Fruit fly (Drosophila melanogaster) whole organism, embryonic: ENCODE results near the gene CG31122.

Experiments used
- BEAF-32 ChIP-seq: fragments of 200-800 bp; sonication (Bioruptor generic); optimal IDR thresholded peaks from 3 replicates; lab custom pipeline; 2017; ENCODE audit warnings: missing biosample characterization, missing genetic modification characterization, mild to moderate bottlenecking, moderate library complexity, missing genetic modification reagents
- CG10267 ChIP-seq: fragments of 200-800 bp; sonication (Bioruptor generic); optimal IDR thresholded peaks from 2 replicates; lab custom pipeline; 2018; ENCODE audit warnings: missing biosample characterization, mild to moderate bottlenecking, missing genetic modification characterization, moderate library complexity
- CG10321 ChIP-seq: fragments of 200-800 bp; sonication (Bioruptor generic); IDR thresholded peaks from 2 replicates; pipeline ENCODE4 v1.3.6; 2022; ENCODE audit warnings: missing biosample characterization, missing genetic modification characterization
- CG12299 ChIP-seq: fragments of 200-800 bp; sonication (Bioruptor generic); optimal IDR thresholded peaks from 2 replicates; lab custom pipeline; 2018; ENCODE audit warnings: missing biosample characterization, mild to moderate bottlenecking, missing genetic modification characterization
- CG12391 ChIP-seq: fragments of 200-800 bp; sonication (Bioruptor generic); optimal IDR thresholded peaks from 3 replicates; lab custom pipeline; 2018; ENCODE audit warnings: missing biosample characterization, mild to moderate bottlenecking, missing genetic modification characterization, moderate library complexity
- CG12659 ChIP-seq: fragments of 200-800 bp; sonication (Bioruptor generic); optimal IDR thresholded peaks from 3 replicates; lab custom pipeline; 2017; ENCODE audit warnings: mild to moderate bottlenecking, missing biosample characterization, missing genetic modification reagents, missing genetic modification characterization
- CG15514 ChIP-seq: fragments of 200-800 bp; sonication (Bioruptor generic); optimal IDR thresholded peaks from 3 replicates; lab custom pipeline; 2017; ENCODE audit warnings: missing biosample characterization, missing genetic modification characterization, mild to moderate bottlenecking, moderate library complexity, missing genetic modification reagents
- CG17802 ChIP-seq: fragments of 200-800 bp; sonication (Bioruptor generic); optimal IDR thresholded peaks from 2 replicates; lab custom pipeline; 2018; ENCODE audit warnings: missing biosample characterization, mild to moderate bottlenecking, missing genetic modification characterization, moderate library complexity
- CG2116 ChIP-seq: fragments of 200-800 bp; sonication (Bioruptor generic); optimal IDR thresholded peaks from 3 replicates; lab custom pipeline; 2018; ENCODE audit warnings: missing biosample characterization, mild to moderate bottlenecking, missing genetic modification characterization
- CG2120 ChIP-seq: fragments of 200-800 bp; sonication (Bioruptor generic); optimal IDR thresholded peaks from 3 replicates; lab custom pipeline; 2016; ENCODE audit warnings: missing biosample characterization, missing genetic modification characterization
- CG32772 ChIP-seq: fragments of 200-800 bp; sonication (Bioruptor generic); IDR thresholded peaks from 2 replicates; pipeline ENCODE4 v1.3.6; 2022; ENCODE audit warnings: missing biosample characterization, missing genetic modification characterization
- CG3847 ChIP-seq: fragments of 200-800 bp; sonication (Bioruptor generic); IDR thresholded peaks from 2 replicates; pipeline ENCODE4 v1.3.6; 2022; ENCODE audit warnings: missing biosample characterization, missing genetic modification characterization
- CG3995 ChIP-seq: fragments of 200-800 bp; sonication (Bioruptor generic); optimal IDR thresholded peaks from 3 replicates; lab custom pipeline; 2016; ENCODE audit warnings: missing biosample characterization, missing genetic modification characterization
- CG4404 ChIP-seq: fragments of 200-800 bp; sonication (Bioruptor generic); IDR thresholded peaks from 2 replicates; pipeline ENCODE4 v1.3.6; 2022; ENCODE audit warnings: missing biosample characterization, missing genetic modification characterization
- CG5180 ChIP-seq: fragments of 200-800 bp; sonication (Bioruptor generic); optimal IDR thresholded peaks from 3 replicates; lab custom pipeline; 2017; ENCODE audit warnings: missing biosample characterization, missing genetic modification characterization, mild to moderate bottlenecking, moderate library complexity, missing genetic modification reagents
- CG6654 ChIP-seq: fragments of 200-800 bp; sonication (Bioruptor generic); optimal IDR thresholded peaks from 2 replicates; lab custom pipeline; 2017; ENCODE audit warnings: missing biosample characterization, mild to moderate bottlenecking, missing genetic modification characterization
- CG6683 ChIP-seq: fragments of 200-800 bp; sonication (Bioruptor generic); optimal IDR thresholded peaks from 2 replicates; lab custom pipeline; 2017; ENCODE audit warnings: missing biosample characterization, mild to moderate bottlenecking, missing genetic modification characterization, missing genetic modification reagents
- CG6791 ChIP-seq: fragments of 200-800 bp; sonication (Bioruptor generic); IDR thresholded peaks from 3 replicates; pipeline ENCODE4 v1.3.6; 2022; ENCODE audit warnings: missing biosample characterization, missing genetic modification characterization; ENCODE audit not compliant: partially characterized antibody
- CG7372 ChIP-seq: fragments of 200-800 bp; sonication (Bioruptor generic); IDR thresholded peaks from 2 replicates; pipeline ENCODE4 v1.3.6; 2022; ENCODE audit warnings: missing biosample characterization, missing genetic modification characterization
- CG7987 ChIP-seq: fragments of 200-800 bp; sonication (Bioruptor generic); optimal IDR thresholded peaks from 2 replicates; lab custom pipeline; 2018; ENCODE audit warnings: missing biosample characterization, mild to moderate bottlenecking, missing genetic modification characterization, moderate library complexity
- CG9215 ChIP-seq: fragments of 200-800 bp; sonication (Bioruptor generic); IDR thresholded peaks from 2 replicates; pipeline ENCODE4 v1.3.6; 2022; ENCODE audit warnings: missing biosample characterization, missing genetic modification characterization
- E2f2 ChIP-seq: fragments of 200-800 bp; sonication (Bioruptor generic); IDR thresholded peaks from 2 replicates; pipeline ENCODE4 v1.3.6; 2022; ENCODE audit warnings: missing biosample characterization, missing genetic modification characterization
- Ets97D ChIP-seq: fragments of 200-800 bp; sonication (Bioruptor generic); optimal IDR thresholded peaks from 3 replicates; lab custom pipeline; 2016; ENCODE audit warnings: missing biosample characterization, missing genetic modification characterization
- Hmr ChIP-seq: fragments of 200-800 bp; sonication (Bioruptor generic); optimal IDR thresholded peaks from 3 replicates; lab custom pipeline; 2017; ENCODE audit warnings: mild to moderate bottlenecking, missing biosample characterization, missing genetic modification reagents, missing genetic modification characterization
- Hr78 ChIP-seq, 2 experiments: fragments of 200-800 bp in 1 of 2; fragments of >200 bp in 1 of 2; sonication (Bioruptor generic) in 1 of 2; optimal IDR thresholded peaks; 2 replicates each; lab custom pipeline; 2017 to 2019; ENCODE audit warnings: missing biosample characterization in 2 of 2, missing genetic modification characterization in 2 of 2, mild to moderate bottlenecking in 1 of 2, moderate library complexity in 1 of 2
- Jarid2 ChIP-seq: fragments of 200-800 bp; sonication (Bioruptor generic); optimal IDR thresholded peaks from 3 replicates; lab custom pipeline; 2017; ENCODE audit warnings: mild to moderate bottlenecking, missing biosample characterization, missing genetic modification reagents, missing genetic modification characterization
- Lim3 ChIP-seq: fragments of 200-800 bp; sonication (Bioruptor generic); IDR thresholded peaks from 2 replicates; pipeline ENCODE4 v1.3.6; 2022; ENCODE audit warnings: missing biosample characterization, missing genetic modification characterization
- Nf-YB ChIP-seq: fragments of 200-800 bp; sonication (Bioruptor generic); optimal IDR thresholded peaks from 3 replicates; lab custom pipeline; 2019; ENCODE audit warnings: missing biosample characterization, mild to moderate bottlenecking, missing genetic modification characterization, moderate library complexity
- Scr ChIP-seq: fragments of 200-800 bp; sonication (Bioruptor generic); IDR thresholded peaks from 2 replicates; pipeline ENCODE4 v1.3.6; 2022; ENCODE audit warnings: missing biosample characterization, missing genetic modification characterization; ENCODE audit not compliant: partially characterized antibody
- abd-A ChIP-seq: fragments of 200-800 bp; sonication (Bioruptor generic); optimal IDR thresholded peaks from 3 replicates; lab custom pipeline; 2019; ENCODE audit warnings: missing biosample characterization, mild to moderate bottlenecking, missing genetic modification characterization, moderate library complexity
- al ChIP-seq: fragments of 200-800 bp; sonication (Bioruptor generic); IDR thresholded peaks from 2 replicates; pipeline ENCODE4 v1.3.6; 2022; ENCODE audit warnings: missing biosample characterization, missing genetic modification characterization
- ato ChIP-seq: fragments of 200-800 bp; sonication (Bioruptor generic); IDR thresholded peaks from 2 replicates; pipeline ENCODE4 v1.3.6; 2022; ENCODE audit warnings: missing biosample characterization, missing genetic modification characterization; ENCODE audit not compliant: partially characterized antibody
- bab2 ChIP-seq: fragments of 200-800 bp; sonication (Bioruptor generic); optimal IDR thresholded peaks from 2 replicates; lab custom pipeline; 2016; ENCODE audit warnings: missing biosample characterization, missing genetic modification characterization
- caup ChIP-seq: fragments of 200-800 bp; sonication (Bioruptor generic); optimal IDR thresholded peaks from 3 replicates; lab custom pipeline; 2017; ENCODE audit warnings: missing biosample characterization, mild to moderate bottlenecking, missing genetic modification characterization, moderate library complexity; ENCODE audit not compliant: severe bottlenecking
- cwo ChIP-seq: fragments of 200-800 bp; sonication (Bioruptor generic); optimal IDR thresholded peaks from 3 replicates; lab custom pipeline; 2017; ENCODE audit warnings: missing biosample characterization, missing genetic modification characterization, mild to moderate bottlenecking, moderate library complexity, missing genetic modification reagents
- ems ChIP-seq: fragments of 200-800 bp; sonication (Bioruptor generic); optimal IDR thresholded peaks from 3 replicates; lab custom pipeline; 2016; ENCODE audit warnings: missing biosample characterization, missing genetic modification characterization
- fd64A ChIP-seq: fragments of 200-800 bp; sonication (Bioruptor generic); optimal IDR thresholded peaks from 3 replicates; lab custom pipeline; 2018; ENCODE audit warnings: missing biosample characterization, mild to moderate bottlenecking, missing genetic modification characterization
- fu2 ChIP-seq: fragments of 200-800 bp; sonication (Bioruptor generic); optimal IDR thresholded peaks from 2 replicates; lab custom pipeline; 2016; ENCODE audit warnings: missing biosample characterization, missing genetic modification characterization
- gsb-n ChIP-seq: fragments of 200-800 bp; sonication (Bioruptor generic); optimal IDR thresholded peaks from 3 replicates; lab custom pipeline; 2018; ENCODE audit warnings: missing biosample characterization, mild to moderate bottlenecking, missing genetic modification characterization
- her ChIP-seq: fragments of 200-800 bp; sonication (Bioruptor generic); optimal IDR thresholded peaks from 2 replicates; lab custom pipeline; 2016; ENCODE audit warnings: missing biosample characterization, missing genetic modification characterization
- lab ChIP-seq: fragments of 200-800 bp; sonication (Bioruptor generic); optimal IDR thresholded peaks from 3 replicates; lab custom pipeline; 2017; ENCODE audit warnings: missing biosample characterization, missing genetic modification characterization, mild to moderate bottlenecking, moderate library complexity, missing genetic modification reagents
- maf-S ChIP-seq: fragments of 200-800 bp; sonication (Bioruptor generic); optimal IDR thresholded peaks from 2 replicates; lab custom pipeline; 2016; ENCODE audit warnings: missing biosample characterization, missing genetic modification characterization
- pho ChIP-seq: fragments of 200-800 bp; sonication (Bioruptor generic); optimal IDR thresholded peaks from 2 replicates; lab custom pipeline; 2016; ENCODE audit warnings: missing biosample characterization, missing genetic modification characterization
- phol ChIP-seq: fragments of 200-800 bp; sonication (Bioruptor generic); optimal IDR thresholded peaks from 3 replicates; lab custom pipeline; 2018; ENCODE audit warnings: missing biosample characterization, mild to moderate bottlenecking, missing genetic modification characterization, moderate library complexity
- rib ChIP-seq: fragments of 200-800 bp; sonication (Bioruptor generic); IDR thresholded peaks from 2 replicates; pipeline ENCODE4 v1.3.6; 2022; ENCODE audit warnings: missing biosample characterization, missing genetic modification characterization
- run ChIP-seq: fragments of 200-800 bp; sonication (Bioruptor generic); optimal IDR thresholded peaks from 3 replicates; lab custom pipeline; 2018; ENCODE audit warnings: missing biosample characterization, mild to moderate bottlenecking, missing genetic modification characterization
- sc ChIP-seq, 3 experiments: fragments of >200 bp in 2 of 3; fragments of 200-800 bp in 1 of 3; sonication (Bioruptor generic) in 1 of 3; optimal IDR thresholded peaks; 2 replicates in 2 of 3; 3 replicates in 1 of 3; lab custom pipeline; 2017; ENCODE audit warnings: mild to moderate bottlenecking in 1 of 3, missing biosample characterization in 1 of 3, missing genetic modification characterization in 1 of 3, missing genetic modification reagents in 1 of 3
- sens ChIP-seq: fragments of 200-800 bp; sonication (Bioruptor generic); peaks from one replicate; lab custom pipeline; 2016; ENCODE audit warnings: missing biosample characterization, missing genetic modification characterization
- usp ChIP-seq: fragments of >200 bp; optimal IDR thresholded peaks from 2 replicates; lab custom pipeline; 2017; ENCODE audit warnings: missing biosample characterization, missing genetic modification characterization
- zfh1 ChIP-seq: fragments of 200-800 bp; sonication (Bioruptor generic); IDR thresholded peaks from 3 replicates; pipeline ENCODE4 v1.3.6; 2022; ENCODE audit warnings: missing biosample characterization, missing genetic modification characterization

Gene CG31122

DNA sequence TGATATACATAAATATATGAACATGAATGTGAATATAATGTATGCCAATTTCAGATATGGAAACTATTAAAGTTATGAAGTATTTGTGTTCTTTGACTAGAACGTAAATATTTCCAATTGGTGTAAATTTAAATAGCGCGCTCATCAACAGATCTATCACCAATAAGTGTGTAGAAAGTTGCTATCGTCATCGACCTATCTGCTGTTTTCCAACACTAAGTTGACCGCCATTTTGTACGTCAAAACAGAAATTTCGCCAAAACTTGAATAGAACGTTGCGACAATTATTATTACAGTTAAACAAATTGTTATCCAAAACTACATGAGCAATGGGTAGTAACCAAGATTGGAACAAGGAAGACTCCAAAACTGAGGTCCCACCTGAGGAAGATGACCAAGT is 27.1 kb downstream of the CG31122 start, which contains the start of gene cona (continued):
- TF ChIP-seq rib (GFP tag; lab: Robert Waterston, UW) (no peak), CG3995 (GFP tag; lab: Kevin White, UChicago) (no peak), Hr78 (GFP tag; optimal IDR thresholded peaks at IDR 0.05; lab: Kevin White, UChicago) (no peak), zfh1 (GFP tag; lab: Robert Waterston, UW) (no peak), caup (GFP tag; lab: Kevin White, UChicago) (no peak), CG6683 (GFP tag; lab: Kevin White, UChicago) (no peak), Nf-YB (GFP tag; lab: Kevin White, UChicago) (no peak), phol (peak; percentile 97), CG17802 (tag; lab: Kevin White, UChicago) (no peak), sens (GFP tag; lab: Kevin White, UChicago) (no peak), CG5180 (GFP tag; lab: Kevin White, UChicago) (no peak), CG12659 (GFP tag; lab: Kevin White, UChicago) (peak; percentile 6), gsb-n (tag; lab: Kevin White, UChicago) (no peak), al (GFP tag; lab: Robert Waterston, UW) (no peak), CG4404 (GFP tag; lab: Robert Waterston, UW) (no peak), CG2116 (GFP tag; lab: Kevin White, UChicago) (peak; percentile 60), Jarid2 (no peak), CG32772 (GFP tag; lab: Robert Waterston, UW) (no peak), fu2 (no peak), CG10267 (peak; percentile 78), Scr (peak; percentile 26; the same call in 1 of the 2 replicates), usp (GFP tag; lab: Kevin White, UChicago) (no peak), pho (no peak), BEAF-32 (no peak), CG2120 (no peak), ems (GFP tag; lab: Kevin White, UChicago) (no peak), Ets97D (peak; percentile 56), CG12299 (no peak), CG3847 (GFP tag; lab: Robert Waterston, UW) (no peak), ato (GFP tag; lab: Robert Waterston, UW) (no peak), abd-A (tag; lab: Kevin White, UChicago) (no peak), CG7372 (GFP tag; lab: Robert Waterston, UW) (no peak), sc (optimal IDR thresholded peaks at IDR 0.05; lab: Kevin White, UChicago) (no peak), sc (GFP tag; optimal IDR thresholded peaks at IDR 0.05; lab: Kevin White, UChicago) (no peak), CG6791 (no peak), E2f2 (GFP tag; lab: Robert Waterston, UW) (peak; percentile 89), cwo (no peak), CG10321 (GFP tag; lab: Robert Waterston, UW) (no peak), run (tag; lab: Kevin White, UChicago) (no peak), lab (peak; percentile 3), CG12391 (tag; lab: Kevin White, UChicago) (no peak), Hmr (GFP tag; lab: Kevin White, UChicago) (no peak), CG7987 (GFP tag; lab: Kevin White, UChicago) (no peak), CG15514 (GFP tag; lab: Kevin White, UChicago) (peak; percentile 24), her (GFP tag; lab: Kevin White, UChicago) (no peak), maf-S (GFP tag; lab: Kevin White, UChicago) (no peak), fd64A (GFP tag; lab: Kevin White, UChicago) (no peak), CG6654 (GFP tag; lab: Kevin White, UChicago) (no peak), Lim3 (no peak), bab2 (GFP tag; lab: Kevin White, UChicago) (no peak), CG9215 (GFP tag; lab: Robert Waterston, UW) (no peak)
